Worm (Caenorhabditis elegans) whole organism, early embryonic: ENCODE measurements around the gene lro-1.

Experiments used
- B0310.2 ChIP-seq: sonication (generic microtip); optimal IDR thresholded peaks from 2 replicates; lab custom pipeline; 2016; ENCODE audit warnings: mild to moderate bottlenecking, missing genetic modification characterization, missing compliant biosample characterization
- aly-1 ChIP-seq: sonication (generic microtip); optimal IDR thresholded peaks from 2 replicates; lab custom pipeline; 2016; ENCODE audit warnings: missing genetic modification characterization, missing compliant biosample characterization
- ama-1 ChIP-seq: fragments of 150-350 bp; optimal IDR thresholded peaks from 2 replicates; lab custom pipeline; 2014
- ceh-36 ChIP-seq: sonication (generic microtip); optimal IDR thresholded peaks from 2 replicates; lab custom pipeline; 2016; ENCODE audit warnings: missing genetic modification characterization, inconsistent platforms, missing compliant biosample characterization
- ets-7 ChIP-seq: sonication (generic microtip); optimal IDR thresholded peaks from 2 replicates; lab custom pipeline; 2016; ENCODE audit warnings: missing genotype, missing genetic modification characterization, missing compliant biosample characterization
- flt-1 ChIP-seq: fragments of 200-800 bp; sonication (Bioruptor generic); IDR thresholded peaks from 2 replicates; pipeline ENCODE4 v1.3.6; 2022; ENCODE audit warnings: missing genetic modification characterization, missing compliant biosample characterization
- hmbx-1 ChIP-seq: sonication (generic microtip); optimal IDR thresholded peaks from 2 replicates; lab custom pipeline; 2016; ENCODE audit warnings: mild to moderate bottlenecking, missing genetic modification characterization, missing compliant biosample characterization
- hnd-1 ChIP-seq: sonication (generic microtip); optimal IDR thresholded peaks from 2 replicates; lab custom pipeline; 2016; ENCODE audit warnings: missing genetic modification characterization, missing compliant biosample characterization
- pes-1 ChIP-seq: fragments of 200-800 bp; sonication (Bioruptor generic); IDR thresholded peaks from 2 replicates; pipeline ENCODE4 v1.3.6; 2022; ENCODE audit warnings: missing genetic modification reagents, missing genetic modification characterization, missing compliant biosample characterization
- sea-1 ChIP-seq: fragments of 200-800 bp; sonication (Bioruptor generic); conservative IDR thresholded peaks from 2 replicates; pipeline ENCODE4 v1.3.6; 2022; ENCODE audit warnings: missing genetic modification characterization, missing compliant biosample characterization
- tbx-11 ChIP-seq: fragments of 200-800 bp; sonication (Bioruptor generic); IDR thresholded peaks from 2 replicates; pipeline ENCODE4 v1.3.6; 2022; ENCODE audit warnings: missing genetic modification characterization, missing compliant biosample characterization
- tbx-37 ChIP-seq: fragments of 200-800 bp; sonication (Bioruptor generic); conservative IDR thresholded peaks from 2 replicates; pipeline ENCODE4 v1.3.6; 2022; ENCODE audit warnings: missing genetic modification reagents, missing genetic modification characterization, missing compliant biosample characterization

DNA sequence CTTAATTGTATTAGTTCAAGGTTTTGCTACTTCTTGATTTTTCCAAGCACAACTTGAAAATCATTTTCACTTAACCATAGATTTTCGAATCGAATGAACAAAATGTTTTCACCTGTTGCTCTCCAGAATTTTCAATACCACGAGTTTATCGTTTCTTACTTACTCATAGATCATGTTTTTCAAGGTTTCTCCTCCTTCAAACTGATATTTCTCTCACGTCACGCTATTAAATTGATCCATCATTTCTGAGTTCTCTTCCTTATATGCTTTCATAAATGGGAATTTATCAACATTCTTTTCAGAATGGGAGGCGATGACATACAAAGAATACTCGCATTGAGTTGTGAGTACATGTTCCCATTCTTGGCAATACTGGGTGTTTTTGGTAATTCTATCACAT is 39.5 kb downstream of the lro-1 start, which contains the start of gene npr-38:
- no peak for TF ChIP-seq flt-1 (GFP tag; lab: Robert Waterston, UW)
- TF ChIP-seq ama-1 (lab: Kevin White, UChicago), result no peak
- no peak for TF ChIP-seq tbx-11
- no peak for TF ChIP-seq hmbx-1 (tag; lab: Kevin White, UChicago)
- TF ChIP-seq ets-7 (tag; lab: Kevin White, UChicago), result no peak
- TF ChIP-seq sea-1, result no peak
- no peak for TF ChIP-seq ceh-36
- TF ChIP-seq hnd-1 (tag; lab: Kevin White, UChicago), result no peak
- no peak for TF ChIP-seq B0310.2
- TF ChIP-seq pes-1 (GFP tag; lab: Robert Waterston, UW), result no peak
- no peak for TF ChIP-seq tbx-37
- TF ChIP-seq aly-1, result no peak
